Fruit fly (Drosophila melanogaster) whole organism, embryonic: ENCODE measurements around the gene CG18473.

Experiments used
- Bteb2 ChIP-seq: fragments of 200-800 bp; sonication (Bioruptor generic); optimal IDR thresholded peaks from 2 replicates; lab custom pipeline; 2016; ENCODE audit warnings: missing biosample characterization, missing genetic modification characterization
- CG1024 ChIP-seq: fragments of 200-800 bp; sonication (Bioruptor generic); IDR thresholded peaks from 2 replicates; pipeline ENCODE4 v1.3.6; 2022; ENCODE audit warnings: missing biosample characterization, missing genetic modification characterization
- CG10274 ChIP-seq: fragments of 200-800 bp; sonication (Bioruptor generic); optimal IDR thresholded peaks from 3 replicates; lab custom pipeline; 2017; ENCODE audit warnings: missing biosample characterization, mild to moderate bottlenecking, missing genetic modification characterization
- CG10654 ChIP-seq: fragments of 200-800 bp; sonication (Bioruptor generic); optimal IDR thresholded peaks from 2 replicates; lab custom pipeline; 2016; ENCODE audit warnings: missing biosample characterization, missing genetic modification characterization
- CG11456 ChIP-seq: fragments of 200-800 bp; sonication (Bioruptor generic); IDR thresholded peaks from 3 replicates; pipeline ENCODE4 v1.3.6; 2022; ENCODE audit warnings: missing biosample characterization, missing genetic modification characterization
- CG12769 ChIP-seq: fragments of 200-800 bp; sonication (Bioruptor generic); optimal IDR thresholded peaks from 2 replicates; lab custom pipeline; 2019; ENCODE audit warnings: missing biosample characterization, mild to moderate bottlenecking, missing genetic modification characterization, moderate library complexity
- CG14667 ChIP-seq: fragments of 200-800 bp; sonication (Bioruptor generic); IDR thresholded peaks from 2 replicates; pipeline ENCODE4 v1.3.6; 2022; ENCODE audit warnings: missing biosample characterization, missing genetic modification characterization
- CG1602 ChIP-seq: fragments of 200-800 bp; sonication (Bioruptor generic); optimal IDR thresholded peaks from 3 replicates; lab custom pipeline; 2016; ENCODE audit warnings: missing biosample characterization, missing genetic modification characterization
- CG16815 ChIP-seq: fragments of 200-800 bp; sonication (Bioruptor generic); optimal IDR thresholded peaks from 3 replicates; lab custom pipeline; 2017; ENCODE audit warnings: missing biosample characterization, mild to moderate bottlenecking, missing genetic modification characterization
- CG17568 ChIP-seq: fragments of 200-800 bp; sonication (Bioruptor generic); optimal IDR thresholded peaks from 2 replicates; lab custom pipeline; 2018; ENCODE audit warnings: missing biosample characterization, mild to moderate bottlenecking, missing genetic modification characterization, moderate library complexity
- CG17829 ChIP-seq: fragments of 200-800 bp; optimal IDR thresholded peaks from 2 replicates; lab custom pipeline; 2019; ENCODE audit warnings: missing biosample characterization, mild to moderate bottlenecking, missing genetic modification characterization, moderate library complexity
- CG2875 ChIP-seq: fragments of 200-800 bp; sonication (Bioruptor generic); optimal IDR thresholded peaks from 2 replicates; lab custom pipeline; 2017; ENCODE audit warnings: missing biosample characterization, mild to moderate bottlenecking, missing genetic modification characterization, missing genetic modification reagents
- CG3065 ChIP-seq: fragments of 200-800 bp; sonication (Bioruptor generic); optimal IDR thresholded peaks from 2 replicates; lab custom pipeline; 2016; ENCODE audit warnings: missing biosample characterization, missing genetic modification characterization
- CG31388 ChIP-seq: fragments of 200-800 bp; sonication (Bioruptor generic); optimal IDR thresholded peaks from 2 replicates; lab custom pipeline; 2016; ENCODE audit warnings: missing biosample characterization, missing genetic modification characterization
- CG4617 ChIP-seq: fragments of 200-800 bp; sonication (Bioruptor generic); optimal IDR thresholded peaks from 3 replicates; lab custom pipeline; 2016; ENCODE audit warnings: missing biosample characterization, missing genetic modification characterization, borderline replicate concordance
- CG5180 ChIP-seq: fragments of 200-800 bp; sonication (Bioruptor generic); optimal IDR thresholded peaks from 3 replicates; lab custom pipeline; 2017; ENCODE audit warnings: missing biosample characterization, missing genetic modification characterization, mild to moderate bottlenecking, moderate library complexity, missing genetic modification reagents
- CG5245 ChIP-seq: fragments of 200-800 bp; sonication (Bioruptor generic); optimal IDR thresholded peaks from 3 replicates; lab custom pipeline; 2016; ENCODE audit warnings: missing biosample characterization, missing genetic modification characterization
- CG6791 ChIP-seq: fragments of 200-800 bp; sonication (Bioruptor generic); IDR thresholded peaks from 3 replicates; pipeline ENCODE4 v1.3.6; 2022; ENCODE audit warnings: missing biosample characterization, missing genetic modification characterization; ENCODE audit not compliant: partially characterized antibody
- CG6854 ChIP-seq: fragments of 200-800 bp; sonication (Bioruptor generic); optimal IDR thresholded peaks from 3 replicates; lab custom pipeline; 2017; ENCODE audit warnings: missing biosample characterization, mild to moderate bottlenecking, missing genetic modification characterization
- CG7839 ChIP-seq: fragments of 200-800 bp; sonication (Bioruptor generic); optimal IDR thresholded peaks from 3 replicates; lab custom pipeline; 2018; ENCODE audit warnings: missing biosample characterization, mild to moderate bottlenecking, missing genetic modification characterization, moderate library complexity
- CG7963 ChIP-seq: fragments of 200-800 bp; sonication (Bioruptor generic); IDR thresholded peaks from 3 replicates; pipeline ENCODE4 v1.3.6; 2022; ENCODE audit warnings: missing biosample characterization, missing genetic modification characterization; ENCODE audit not compliant: partially characterized antibody
- D ChIP-seq, 2 experiments: fragments of 200-800 bp in 1 of 2; fragments of >200 bp in 1 of 2; sonication (Bioruptor generic) in 1 of 2; optimal IDR thresholded peaks; 2 replicates in 1 of 2; 3 replicates in 1 of 2; lab custom pipeline; 2017; ENCODE audit warnings: mild to moderate bottlenecking in 1 of 2, missing biosample characterization in 1 of 2, missing genetic modification characterization in 1 of 2, missing genetic modification reagents in 1 of 2
- Dfd ChIP-seq, 2 experiments: fragments of >200 bp; optimal IDR thresholded peaks; 2 replicates each; lab custom pipeline; 2017; ENCODE audit warnings: missing biosample characterization in 2 of 2, missing genetic modification characterization in 2 of 2
- Oli ChIP-seq: fragments of 200-800 bp; sonication (Bioruptor generic); optimal IDR thresholded peaks from 2 replicates; lab custom pipeline; 2018; ENCODE audit warnings: missing biosample characterization, mild to moderate bottlenecking, missing genetic modification characterization, moderate library complexity
- Poxn ChIP-seq: fragments of 200-800 bp; sonication (Bioruptor generic); IDR thresholded peaks from 2 replicates; pipeline ENCODE4 v1.3.6; 2022; ENCODE audit warnings: missing biosample characterization, missing genetic modification characterization
- Ravus ChIP-seq: fragments of 200-800 bp; sonication (Bioruptor generic); IDR thresholded peaks from 2 replicates; pipeline ENCODE4 v1.3.6; 2022; ENCODE audit warnings: missing biosample characterization, missing genetic modification characterization
- Sry-δ ChIP-seq: fragments of 200-800 bp; sonication (Bioruptor generic); optimal IDR thresholded peaks from 2 replicates; lab custom pipeline; 2016; ENCODE audit warnings: missing biosample characterization, missing genetic modification characterization
- Tbp ChIP-seq: fragments of >200 bp; optimal IDR thresholded peaks from 2 replicates; lab custom pipeline; 2018; ENCODE audit warnings: missing biosample characterization, missing genetic modification characterization
- ab ChIP-seq: fragments of 200-800 bp; sonication (Bioruptor generic); optimal IDR thresholded peaks from 2 replicates; lab custom pipeline; 2016; ENCODE audit warnings: missing biosample characterization, missing genetic modification characterization
- cato ChIP-seq: fragments of 200-800 bp; sonication (Bioruptor generic); optimal IDR thresholded peaks from 2 replicates; lab custom pipeline; 2016; ENCODE audit warnings: missing biosample characterization, missing genetic modification characterization, borderline replicate concordance
- cg ChIP-seq: fragments of 200-800 bp; sonication (Bioruptor generic); optimal IDR thresholded peaks from 3 replicates; lab custom pipeline; 2019; ENCODE audit warnings: missing biosample characterization, mild to moderate bottlenecking, missing genetic modification characterization, moderate library complexity
- cwo ChIP-seq: fragments of 200-800 bp; sonication (Bioruptor generic); optimal IDR thresholded peaks from 3 replicates; lab custom pipeline; 2017; ENCODE audit warnings: missing biosample characterization, missing genetic modification characterization, mild to moderate bottlenecking, moderate library complexity, missing genetic modification reagents
- dysf ChIP-seq: fragments of 200-800 bp; sonication (Bioruptor generic); IDR thresholded peaks from 3 replicates; pipeline ENCODE4 v1.3.6; 2022; ENCODE audit warnings: missing biosample characterization, missing genetic modification characterization
- ewg ChIP-seq: fragments of 200-800 bp; sonication (Bioruptor generic); optimal IDR thresholded peaks from 3 replicates; lab custom pipeline; 2017; ENCODE audit warnings: mild to moderate bottlenecking, missing biosample characterization, missing genetic modification reagents, missing genetic modification characterization
- fd64A ChIP-seq: fragments of 200-800 bp; sonication (Bioruptor generic); optimal IDR thresholded peaks from 3 replicates; lab custom pipeline; 2018; ENCODE audit warnings: missing biosample characterization, mild to moderate bottlenecking, missing genetic modification characterization
- gfzf ChIP-seq: fragments of 200-800 bp; sonication (Bioruptor generic); optimal IDR thresholded peaks from 2 replicates; lab custom pipeline; 2016; ENCODE audit warnings: missing biosample characterization, mild to moderate bottlenecking, missing genetic modification characterization, moderate library complexity
- gsb ChIP-seq: fragments of 200-800 bp; sonication (Bioruptor generic); IDR thresholded peaks from 2 replicates; pipeline ENCODE4 v1.3.6; 2022; ENCODE audit warnings: missing biosample characterization, missing genetic modification characterization
- hb ChIP-seq: fragments of 200-800 bp; sonication (Bioruptor generic); IDR thresholded peaks from 3 replicates; pipeline ENCODE4 v1.3.6; 2022; ENCODE audit warnings: missing biosample characterization, missing genetic modification characterization; ENCODE audit not compliant: partially characterized antibody
- inv ChIP-seq: fragments of 200-800 bp; sonication (Bioruptor generic); IDR thresholded peaks from 2 replicates; pipeline ENCODE4 v1.3.6; 2022; ENCODE audit warnings: missing biosample characterization, missing genetic modification characterization; ENCODE audit not compliant: partially characterized antibody
- jing ChIP-seq: fragments of 200-800 bp; sonication (Bioruptor generic); optimal IDR thresholded peaks from 2 replicates; lab custom pipeline; 2018; ENCODE audit warnings: missing biosample characterization, mild to moderate bottlenecking, missing genetic modification characterization
- mam ChIP-seq: fragments of 200-800 bp; sonication (Bioruptor generic); optimal IDR thresholded peaks from 3 replicates; lab custom pipeline; 2016; ENCODE audit warnings: missing biosample characterization, missing genetic modification characterization
- pros ChIP-seq: fragments of 200-800 bp; sonication (Bioruptor generic); optimal IDR thresholded peaks from 3 replicates; lab custom pipeline; 2019; ENCODE audit warnings: missing biosample characterization, mild to moderate bottlenecking, missing genetic modification characterization, moderate library complexity
- sc ChIP-seq, 3 experiments: fragments of >200 bp in 2 of 3; fragments of 200-800 bp in 1 of 3; sonication (Bioruptor generic) in 1 of 3; optimal IDR thresholded peaks; 2 replicates in 2 of 3; 3 replicates in 1 of 3; lab custom pipeline; 2017; ENCODE audit warnings: mild to moderate bottlenecking in 1 of 3, missing biosample characterization in 1 of 3, missing genetic modification characterization in 1 of 3, missing genetic modification reagents in 1 of 3
- sd ChIP-seq: fragments of 200-800 bp; sonication (Bioruptor generic); optimal IDR thresholded peaks from 3 replicates; lab custom pipeline; 2018; ENCODE audit warnings: missing biosample characterization, mild to moderate bottlenecking, missing genetic modification characterization, moderate library complexity
- sens ChIP-seq: fragments of 200-800 bp; sonication (Bioruptor generic); peaks from one replicate; lab custom pipeline; 2016; ENCODE audit warnings: missing biosample characterization, missing genetic modification characterization
- sqz ChIP-seq: fragments of 200-800 bp; sonication (Bioruptor generic); optimal IDR thresholded peaks from 3 replicates; lab custom pipeline; 2018; ENCODE audit warnings: missing biosample characterization, mild to moderate bottlenecking, missing genetic modification characterization
- toy ChIP-seq: fragments of 200-800 bp; sonication (Bioruptor generic); IDR thresholded peaks from 2 replicates; pipeline ENCODE4 v1.3.6; 2022; ENCODE audit warnings: missing biosample characterization, missing genetic modification characterization
- wdn ChIP-seq: fragments of 200-800 bp; sonication (Bioruptor generic); IDR thresholded peaks from 2 replicates; pipeline ENCODE4 v1.3.6; 2022; ENCODE audit warnings: missing biosample characterization, missing genetic modification characterization

Gene CG18473

dm6 chr3R:9401127-9401603, 38.1 kb downstream of the CG18473 start, which contains the start of the genes RpL34b and CG8132 (continued):
- no peak for TF ChIP-seq CG12769
- peak; percentile 96 for TF ChIP-seq Bteb2 (GFP tag; lab: Kevin White, UChicago)
- no peak for TF ChIP-seq cg (GFP tag; lab: Kevin White, UChicago)
- peak; percentile 87 for TF ChIP-seq sd (tag; lab: Kevin White, UChicago)
- TF ChIP-seq CG10654 (GFP tag; lab: Kevin White, UChicago): peak; percentile 96
- peak; percentile 75 for TF ChIP-seq jing (GFP tag; lab: Kevin White, UChicago)
- peak; percentile 95 for TF ChIP-seq dysf (GFP tag; lab: Robert Waterston, UW)
- peak; percentile 88 for TF ChIP-seq Poxn (GFP tag; lab: Robert Waterston, UW)
- no peak for TF ChIP-seq CG7963 (GFP tag; lab: Robert Waterston, UW)
- TF ChIP-seq CG4617 (GFP tag; lab: Kevin White, UChicago): peak; percentile 99
- TF ChIP-seq cwo (GFP tag; lab: Kevin White, UChicago): peak; percentile 89
- peak; percentile 89 for TF ChIP-seq Oli (tag; lab: Kevin White, UChicago)
- peak; percentile 98 for TF ChIP-seq sens (GFP tag; lab: Kevin White, UChicago)
- TF ChIP-seq CG7839 (tag; lab: Kevin White, UChicago): peak; percentile 94
- TF ChIP-seq D (optimal IDR thresholded peaks at IDR 0.05; lab: Kevin White, UChicago): no peak
- TF ChIP-seq D (GFP tag; optimal IDR thresholded peaks at IDR 0.05; lab: Kevin White, UChicago): peak; percentile 83
- TF ChIP-seq Tbp (GFP tag; lab: Kevin White, UChicago): peak; percentile 33
- TF ChIP-seq cato (GFP tag; lab: Kevin White, UChicago): peak; percentile 82
- TF ChIP-seq gsb (GFP tag; lab: Robert Waterston, UW): peak; percentile 93
- peak; percentile 53 for TF ChIP-seq pros
- TF ChIP-seq CG2875: peak; percentile 89
- no peak for TF ChIP-seq sc (optimal IDR thresholded peaks at IDR 0.05; lab: Kevin White, UChicago)
- peak; percentile 87 for TF ChIP-seq sc (GFP tag; optimal IDR thresholded peaks at IDR 0.05; lab: Kevin White, UChicago)
- peak; percentile 78 for TF ChIP-seq Sry-δ (GFP tag; lab: Kevin White, UChicago)
- TF ChIP-seq fd64A (GFP tag; lab: Kevin White, UChicago): peak; percentile 85
- peak; percentile 96 for TF ChIP-seq CG1602 (GFP tag; lab: Kevin White, UChicago)
- peak; percentile 82 for TF ChIP-seq toy (GFP tag; lab: Robert Waterston, UW)
- TF ChIP-seq CG17829 (tag; lab: Kevin White, UChicago): peak; percentile 96
- no peak for TF ChIP-seq hb
- TF ChIP-seq gfzf (GFP tag; lab: Kevin White, UChicago): peak; percentile 45
- peak; percentile 88 for TF ChIP-seq CG3065 (GFP tag; lab: Kevin White, UChicago)
- TF ChIP-seq CG6854 (GFP tag; lab: Kevin White, UChicago): peak; percentile 85
- TF ChIP-seq Dfd (GFP tag; optimal IDR thresholded peaks at IDR 0.05; lab: Kevin White, UChicago): no peak
- peak; percentile 99 for TF ChIP-seq CG11456 (GFP tag; lab: Robert Waterston, UW)
- TF ChIP-seq ab (GFP tag; lab: Kevin White, UChicago): peak; percentile 87
- TF ChIP-seq CG5245 (GFP tag; lab: Kevin White, UChicago): peak; percentile 88
- TF ChIP-seq sqz (GFP tag; lab: Kevin White, UChicago): peak; percentile 90
- TF ChIP-seq ewg (GFP tag; lab: Kevin White, UChicago): peak; percentile 90
- peak; percentile 83 for TF ChIP-seq CG5180 (GFP tag; lab: Kevin White, UChicago)
- peak; percentile 79 for TF ChIP-seq Ravus (GFP tag; lab: Robert Waterston, UW)
- TF ChIP-seq CG1024: peak; percentile 88
- TF ChIP-seq CG6791 (GFP tag; lab: Robert Waterston, UW): no peak; the same call in 2 of the 3 replicates
- TF ChIP-seq CG17568: no peak
- peak; percentile 95 for TF ChIP-seq CG14667 (GFP tag; lab: Robert Waterston, UW)
- TF ChIP-seq mam: peak; percentile 97
- TF ChIP-seq CG16815: peak; percentile 95
- peak; percentile 96 for TF ChIP-seq wdn (GFP tag; lab: Robert Waterston, UW)
- peak; percentile 87 for TF ChIP-seq CG31388
- peak; percentile 84 for TF ChIP-seq CG10274 (GFP tag; lab: Kevin White, UChicago)
- peak; percentile 34; the same call in 1 of the 2 replicates for TF ChIP-seq inv (GFP tag; lab: Robert Waterston, UW)
